Worm (Caenorhabditis elegans) whole organism, L1 larva: ENCODE data around the gene Y75B8A.24.
A peak's percentile ranks its signal among the peaks of the same experiment; 100 is the strongest.

ENCODE experiments used
- C16A3.4 ChIP-seq: fragments of 150-350 bp; optimal IDR thresholded peaks from 2 replicates; lab custom pipeline; 2014; ENCODE audit warnings: missing biosample characterization, missing genetic modification characterization
- F16B12.6 ChIP-seq: fragments of 150-350 bp; optimal IDR thresholded peaks from 2 replicates; lab custom pipeline; 2014; ENCODE audit warnings: missing biosample characterization, missing genetic modification characterization
- Y116A8C.19 ChIP-seq: sonication (generic microtip); optimal IDR thresholded peaks from 2 replicates; lab custom pipeline; 2016; ENCODE audit warnings: missing compliant biosample characterization, missing genetic modification characterization, borderline replicate concordance
- alr-1 ChIP-seq: fragments of 200-800 bp; sonication (Bioruptor generic); optimal IDR thresholded peaks from 2 replicates; lab custom pipeline; 2018; ENCODE audit warnings: borderline replicate concordance, mild to moderate bottlenecking, missing genetic modification characterization, missing compliant biosample characterization
- aly-2 ChIP-seq: fragments of 150-350 bp; optimal IDR thresholded peaks from 2 replicates; lab custom pipeline; 2014; ENCODE audit warnings: missing biosample characterization, missing genetic modification characterization
- ceh-82 ChIP-seq, 3 experiments: fragments of 150-350 bp in 1 of 3; sonication (generic microtip) in 2 of 3; optimal IDR thresholded peaks; 2 replicates each; lab custom pipeline; 2014 to 2017; ENCODE audit warnings: missing biosample characterization in 3 of 3, missing genetic modification characterization in 3 of 3
- dsc-1 ChIP-seq: sonication (generic microtip); optimal IDR thresholded peaks from 2 replicates; lab custom pipeline; 2016; ENCODE audit warnings: mild to moderate bottlenecking, missing genetic modification characterization, missing compliant biosample characterization
- efl-1 ChIP-seq, 4 experiments: fragments of 150-350 bp; optimal IDR thresholded peaks in 3 of 4; peaks in 1 of 4; 1 replicate in 1 of 4; 2 replicates in 3 of 4; lab custom pipeline; 2014; ENCODE audit warnings: missing biosample characterization in 2 of 4, missing genetic modification characterization in 2 of 4, missing genetic modification reagents in 2 of 4
- egl-13 ChIP-seq: sonication (generic microtip); optimal IDR thresholded peaks from 2 replicates; lab custom pipeline; 2016; ENCODE audit warnings: missing genotype, missing genetic modification reagents, missing genetic modification characterization, missing compliant biosample characterization
- egl-27 ChIP-seq, 2 experiments: fragments of 150-350 bp in 1 of 2; sonication (generic microtip); optimal IDR thresholded peaks; 3 replicates each; lab custom pipeline; 2017 to 2018; ENCODE audit warnings: missing biosample characterization in 2 of 2, missing genetic modification characterization in 2 of 2, missing genetic modification reagents in 2 of 2
- fos-1 ChIP-seq: fragments of 150-350 bp; optimal IDR thresholded peaks from 2 replicates; lab custom pipeline; 2014; ENCODE audit warnings: missing biosample characterization, missing genetic modification characterization
- grh-1 ChIP-seq: fragments of 200-800 bp; sonication (Bioruptor generic); IDR thresholded peaks from 2 replicates; pipeline ENCODE4 v1.3.6; 2022; ENCODE audit warnings: missing genetic modification reagents, missing genetic modification characterization, missing compliant biosample characterization
- irx-1 ChIP-seq: sonication (generic microtip); optimal IDR thresholded peaks from 2 replicates; lab custom pipeline; 2016; ENCODE audit warnings: missing genetic modification characterization, missing compliant biosample characterization
- isw-1 ChIP-seq: fragments of 200-800 bp; sonication (Bioruptor generic); IDR thresholded peaks from 2 replicates; pipeline ENCODE4 v1.3.6; 2022; ENCODE audit warnings: missing genetic modification characterization, missing compliant biosample characterization
- jun-1 ChIP-seq: fragments of 150-350 bp; optimal IDR thresholded peaks from 2 replicates; lab custom pipeline; 2014; ENCODE audit warnings: missing biosample characterization, missing genetic modification reagents, missing genetic modification characterization
- lin-13 ChIP-seq: fragments of 150-350 bp; optimal IDR thresholded peaks from 2 replicates; lab custom pipeline; 2014; ENCODE audit warnings: missing biosample characterization, missing genetic modification reagents, missing genetic modification characterization
- lin-14 ChIP-seq: fragments of 200-800 bp; sonication (Bioruptor generic); optimal IDR thresholded peaks from 2 replicates; lab custom pipeline; 2018; ENCODE audit warnings: mild to moderate bottlenecking, missing genetic modification characterization, moderate library complexity, missing compliant biosample characterization
- lin-35 ChIP-seq, 2 experiments: fragments of 150-350 bp; optimal IDR thresholded peaks; 2 replicates each; lab custom pipeline; 2014; ENCODE audit warnings: missing biosample characterization in 2 of 2, missing genetic modification characterization in 2 of 2, missing genetic modification reagents in 2 of 2
- lsy-2 ChIP-seq, 2 experiments: fragments of 150-350 bp; optimal IDR thresholded peaks; 2 replicates each; lab custom pipeline; 2014; ENCODE audit warnings: missing biosample characterization in 2 of 2, missing genetic modification characterization in 2 of 2
- mdl-1 ChIP-seq, 2 experiments: fragments of 150-350 bp; optimal IDR thresholded peaks; 2 replicates each; lab custom pipeline; 2014 to 2017; ENCODE audit warnings: missing biosample characterization in 2 of 2, missing genetic modification characterization in 2 of 2, inconsistent platforms in 1 of 2
- mef-2 ChIP-seq: fragments of 150-350 bp; optimal IDR thresholded peaks from 2 replicates; lab custom pipeline; 2014; ENCODE audit warnings: missing biosample characterization, missing genetic modification characterization
- mep-1 ChIP-seq: fragments of 150-350 bp; optimal IDR thresholded peaks from 2 replicates; lab custom pipeline; 2014; ENCODE audit warnings: missing biosample characterization, missing genetic modification characterization
- nhr-12 ChIP-seq: sonication (generic microtip); optimal IDR thresholded peaks from 2 replicates; lab custom pipeline; 2017; ENCODE audit warnings: missing biosample characterization, missing genetic modification characterization
- nhr-20 ChIP-seq: sonication (generic microtip); optimal IDR thresholded peaks from 2 replicates; lab custom pipeline; 2016; ENCODE audit warnings: mild to moderate bottlenecking, missing genetic modification characterization, missing compliant biosample characterization
- nhr-47 ChIP-seq: sonication (generic microtip); optimal IDR thresholded peaks from 2 replicates; lab custom pipeline; 2016; ENCODE audit warnings: mild to moderate bottlenecking, missing genetic modification characterization, moderate library complexity, missing compliant biosample characterization
- nhr-71 ChIP-seq: sonication (generic microtip); optimal IDR thresholded peaks from 2 replicates; lab custom pipeline; 2016; ENCODE audit warnings: mild to moderate bottlenecking, missing genetic modification characterization, moderate library complexity, missing compliant biosample characterization
- nhr-76 ChIP-seq: sonication (generic microtip); optimal IDR thresholded peaks from 2 replicates; lab custom pipeline; 2017; ENCODE audit warnings: missing biosample characterization, missing genetic modification characterization
- nhr-77 ChIP-seq: fragments of 150-350 bp; optimal IDR thresholded peaks from 2 replicates; lab custom pipeline; 2014; ENCODE audit warnings: missing biosample characterization, missing genetic modification characterization
- nhr-84 ChIP-seq: sonication (generic microtip); optimal IDR thresholded peaks from 2 replicates; lab custom pipeline; 2017; ENCODE audit warnings: missing biosample characterization, missing genetic modification characterization
- nhr-85 ChIP-seq: sonication (generic microtip); peaks from one replicate; lab custom pipeline; 2016; ENCODE audit warnings: missing genetic modification characterization, inconsistent platforms, missing compliant biosample characterization
- pax-3 ChIP-seq: fragments of 200-800 bp; sonication (Bioruptor generic); optimal IDR thresholded peaks from 2 replicates; lab custom pipeline; 2018; ENCODE audit warnings: mild to moderate bottlenecking, missing genetic modification characterization, moderate library complexity, missing compliant biosample characterization
- rnt-1 ChIP-seq: sonication (generic microtip); optimal IDR thresholded peaks from 2 replicates; lab custom pipeline; 2016; ENCODE audit warnings: mild to moderate bottlenecking, missing genetic modification characterization, moderate library complexity, missing compliant biosample characterization
- skn-1 ChIP-seq: fragments of 150-350 bp; optimal IDR thresholded peaks from 2 replicates; lab custom pipeline; 2014; ENCODE audit warnings: missing biosample characterization, missing genetic modification characterization
- sptf-1 ChIP-seq: fragments of 150-350 bp; optimal IDR thresholded peaks from 2 replicates; lab custom pipeline; 2014; ENCODE audit warnings: missing biosample characterization, missing genetic modification characterization
- sup-37 ChIP-seq: fragments of 200-800 bp; sonication (Bioruptor generic); optimal IDR thresholded peaks from 2 replicates; lab custom pipeline; 2018; ENCODE audit warnings: mild to moderate bottlenecking, missing genetic modification characterization, missing compliant biosample characterization
- tbx-2 ChIP-seq: sonication (generic microtip); optimal IDR thresholded peaks from 2 replicates; lab custom pipeline; 2016; ENCODE audit warnings: missing genetic modification characterization, missing compliant biosample characterization
- tlp-1 ChIP-seq: fragments of 150-350 bp; optimal IDR thresholded peaks from 2 replicates; lab custom pipeline; 2014; ENCODE audit warnings: missing biosample characterization, missing genetic modification characterization
- unc-130 ChIP-seq: fragments of 150-350 bp; optimal IDR thresholded peaks from 2 replicates; lab custom pipeline; 2017; ENCODE audit warnings: missing biosample characterization, missing genetic modification characterization, inconsistent platforms
- unc-30 ChIP-seq: sonication (generic microtip); optimal IDR thresholded peaks from 2 replicates; lab custom pipeline; 2017; ENCODE audit warnings: missing biosample characterization, missing genetic modification characterization
- unc-98 ChIP-seq: fragments of 200-800 bp; sonication (Bioruptor generic); IDR thresholded peaks from 2 replicates; pipeline ENCODE4 v1.3.6; 2022; ENCODE audit warnings: missing genetic modification characterization, missing compliant biosample characterization
- vab-15 ChIP-seq: sonication (generic microtip); optimal IDR thresholded peaks from 2 replicates; lab custom pipeline; 2017; ENCODE audit warnings: missing genotype, mild to moderate bottlenecking, missing genetic modification characterization, missing compliant biosample characterization
- zag-1 ChIP-seq: fragments of 150-350 bp; optimal IDR thresholded peaks from 2 replicates; lab custom pipeline; 2014; ENCODE audit warnings: missing biosample characterization, missing genetic modification characterization
- ztf-11 ChIP-seq, 2 experiments: sonication (generic microtip); optimal IDR thresholded peaks; 2 replicates each; lab custom pipeline; 2016 to 2017; ENCODE audit warnings: missing genetic modification characterization in 2 of 2, missing biosample characterization in 1 of 2, missing compliant biosample characterization in 1 of 2

Gene Y75B8A.24

ce11 chrIII:12270391-12270790, 3.2 kb downstream of the Y75B8A.24 start:
- TF ChIP-seq rnt-1 = no peak
- TF ChIP-seq jun-1 (tag; lab: Kevin White, UChicago) = no peak
- TF ChIP-seq fos-1 (tag; lab: Kevin White, UChicago) = no peak
- TF ChIP-seq nhr-20 (tag; lab: Kevin White, UChicago) = no peak
- TF ChIP-seq nhr-71 (tag; lab: Kevin White, UChicago) = no peak
- TF ChIP-seq pax-3 = no peak
- no peak for TF ChIP-seq nhr-85 (tag; lab: Kevin White, UChicago)
- TF ChIP-seq egl-13 (tag; lab: Kevin White, UChicago) = no peak
- no peak for TF ChIP-seq alr-1
- no peak for TF ChIP-seq mef-2
- TF ChIP-seq, all 84 proteins: peak for 0

ce11 chrIII:12269807-12270206, 3.7 kb downstream of the Y75B8A.24 start:
- TF ChIP-seq jun-1 (tag; lab: Kevin White, UChicago) (no peak), unc-98 (no peak), alr-1 (no peak), lsy-2 (tag; optimal IDR thresholded peaks at IDR 0.05; lab: Kevin White, UChicago) (no peak), efl-1 (optimal IDR thresholded peaks at IDR 0.05; lab: Kevin White, UChicago) (no peak), efl-1 (GFP tag; optimal IDR thresholded peaks at IDR 0.05 in 1 of 2; lab: Kevin White, UChicago) (peak in 1 of 2 experiments; percentile 46)
- TF ChIP-seq, all 84 proteins: peak for 1

ce11 chrIII:12260413-12260812, 13.1 kb downstream of the Y75B8A.24 start:
- no peak for TF ChIP-seq unc-30 (tag; lab: Kevin White, UChicago)

- TF ChIP-seq grh-1 (GFP tag; lab: Robert Waterston, UW) (no peak), tlp-1 (tag; lab: Kevin White, UChicago) (no peak), nhr-47 (no peak), sptf-1 (tag; lab: Kevin White, UChicago) (no peak), C16A3.4 (tag; lab: Kevin White, UChicago) (no peak), mdl-1 (tag; optimal IDR thresholded peaks at IDR 0.05; lab: Kevin White, UChicago) (no peak), nhr-20 (tag; lab: Kevin White, UChicago) (no peak), lin-35 (GFP tag; optimal IDR thresholded peaks at IDR 0.05; lab: Kevin White, UChicago) (no peak), nhr-77 (tag; lab: Kevin White, UChicago) (no peak), Y116A8C.19 (tag; lab: Kevin White, UChicago) (no peak), F16B12.6 (tag; lab: Kevin White, UChicago) (no peak), skn-1 (tag; lab: Kevin White, UChicago) (no peak), dsc-1 (tag; lab: Kevin White, UChicago) (no peak), sup-37 (no peak), ztf-11 (tag; optimal IDR thresholded peaks at IDR 0.05; lab: Kevin White, UChicago) (no peak), lin-14 (no peak), aly-2 (tag; lab: Kevin White, UChicago) (no peak)
- TF ChIP-seq, all 84 proteins: peak for 0
Measured at ce11 chrIII:12259793-12260192, 13.8 kb downstream of the Y75B8A.24 start.

ce11 chrIII:12253342-12253741, 20.2 kb downstream of the Y75B8A.24 start:
- TF ChIP-seq vab-15 (tag; lab: Kevin White, UChicago) (no peak), lin-13 (GFP tag; lab: Kevin White, UChicago) (no peak), lsy-2 (tag; optimal IDR thresholded peaks at IDR 0.05; lab: Kevin White, UChicago) (no peak), irx-1 (tag; lab: Kevin White, UChicago) (no peak), alr-1 (no peak), unc-130 (no peak), tbx-2 (tag; lab: Kevin White, UChicago) (no peak), tlp-1 (tag; lab: Kevin White, UChicago) (no peak), sup-37 (no peak), ceh-82 (tag; optimal IDR thresholded peaks at IDR 0.05; lab: Kevin White, UChicago) (no peak), zag-1 (no peak), egl-27 (tag; optimal IDR thresholded peaks at IDR 0.05; lab: Kevin White, UChicago) (no peak), lin-35 (GFP tag; optimal IDR thresholded peaks at IDR 0.05; lab: Kevin White, UChicago) (no peak), nhr-12 (no peak), isw-1 (GFP tag; lab: Robert Waterston, UW) (no peak), mep-1 (no peak), mdl-1 (tag; optimal IDR thresholded peaks at IDR 0.05; lab: Kevin White, UChicago) (no peak), unc-98 (no peak), nhr-84 (no peak), nhr-76 (no peak)
